Worm (Caenorhabditis elegans): ENCODE data around the gene timm-17B.1.
"Not testable (repeated sequence)": the region's sequence is repeated elsewhere in the genome, so short reads cannot be mapped to it uniquely, and the experiment has no call there.

DNA sequence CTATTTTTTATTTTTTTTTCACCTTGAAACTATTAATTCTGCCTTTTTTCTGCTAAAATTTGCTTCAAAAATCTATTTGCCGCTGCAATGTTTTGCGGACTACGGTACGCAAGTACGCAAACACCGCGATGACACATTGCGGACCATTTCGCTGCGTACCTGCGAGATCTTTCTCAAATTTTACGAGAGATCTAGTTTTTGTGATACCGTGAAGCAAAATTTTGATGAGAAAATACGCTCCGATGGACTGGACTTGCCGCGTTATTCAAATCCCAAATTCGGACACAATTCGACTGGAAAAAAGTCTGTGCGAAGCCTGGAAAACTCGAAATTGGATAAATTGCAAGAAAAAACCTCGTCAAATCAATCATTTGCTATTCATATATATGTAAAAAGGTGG, 24.8 kb downstream of the timm-17B.1 start:
- TF ChIP-seq lsy-2 (tag; optimal IDR thresholded peaks at IDR 0.05) (peak; percentile 61 to 89), nhr-19 (GFP tag; conservative IDR thresholded peaks at IDR 0.05) (peak; percentile 98), nhr-71 (tag; optimal IDR thresholded peaks at IDR 0.05) (peak; percentile 71)
- not testable (repeated sequence) for TF ChIP-seq blmp-1 (tag; optimal IDR thresholded peaks at IDR 0.05); elt-3 (tag; optimal IDR thresholded peaks at IDR 0.05); unc-62 (GFP tag; optimal IDR thresholded peaks at IDR 0.05); unc-130 (tag; optimal IDR thresholded peaks at IDR 0.05); alr-1 (tag; optimal IDR thresholded peaks at IDR 0.05; ENCODE audit: borderline replicate concordance); nhr-12 (tag; optimal IDR thresholded peaks at IDR 0.05); ztf-11 (tag; optimal IDR thresholded peaks at IDR 0.05); unc-30 (tag; optimal IDR thresholded peaks at IDR 0.05); lin-13 (GFP tag; optimal IDR thresholded peaks at IDR 0.05); mep-1 (tag; optimal IDR thresholded peaks at IDR 0.05); ceh-90 (tag; optimal IDR thresholded peaks at IDR 0.05)
